Fruit fly (Drosophila melanogaster) whole organism, embryonic: ENCODE results near the gene Ac76E.

Experiments
- Atf3 ChIP-seq: fragments of 200-800 bp; sonication (Bioruptor generic); optimal IDR thresholded peaks from 3 replicates; lab custom pipeline; 2016; ENCODE audit warnings: missing biosample characterization, missing genetic modification characterization
- Awh ChIP-seq: fragments of 200-800 bp; sonication (Bioruptor generic); IDR thresholded peaks from 2 replicates; pipeline ENCODE4, ENCODE4 v1.3.6; 2022; ENCODE audit warnings: missing biosample characterization, missing genetic modification characterization
- BEAF-32 ChIP-seq: fragments of 200-800 bp; sonication (Bioruptor generic); optimal IDR thresholded peaks from 3 replicates; lab custom pipeline; 2017; ENCODE audit warnings: missing biosample characterization, missing genetic modification characterization, mild to moderate bottlenecking, moderate library complexity, missing genetic modification reagents
- BtbVII ChIP-seq: fragments of 200-800 bp; sonication (Bioruptor generic); optimal IDR thresholded peaks from 3 replicates; lab custom pipeline; 2017; ENCODE audit warnings: missing biosample characterization, mild to moderate bottlenecking, missing genetic modification characterization
- CG11560 ChIP-seq: fragments of 200-800 bp; sonication (Bioruptor generic); IDR thresholded peaks from 3 replicates; pipeline ENCODE4 v1.3.6; 2022; ENCODE audit warnings: missing biosample characterization, missing genetic modification characterization
- CG12155 ChIP-seq: fragments of 200-800 bp; sonication (Bioruptor generic); optimal IDR thresholded peaks from 3 replicates; lab custom pipeline; 2016; ENCODE audit warnings: missing biosample characterization, missing genetic modification characterization
- CG1233 ChIP-seq: fragments of 200-800 bp; sonication (Bioruptor generic); optimal IDR thresholded peaks from 4 replicates; lab custom pipeline; 2018; ENCODE audit warnings: missing biosample characterization, mild to moderate bottlenecking, missing genetic modification characterization
- CG12769 ChIP-seq: fragments of 200-800 bp; sonication (Bioruptor generic); optimal IDR thresholded peaks from 2 replicates; lab custom pipeline; 2019; ENCODE audit warnings: missing biosample characterization, mild to moderate bottlenecking, missing genetic modification characterization, moderate library complexity
- CG14965 ChIP-seq: fragments of 200-800 bp; sonication (Bioruptor generic); optimal IDR thresholded peaks from 2 replicates; lab custom pipeline; 2016; ENCODE audit warnings: missing biosample characterization, missing genetic modification characterization, borderline replicate concordance
- CG15269 ChIP-seq: fragments of 200-800 bp; sonication (Bioruptor generic); optimal IDR thresholded peaks from 2 replicates; lab custom pipeline; 2018; ENCODE audit warnings: missing biosample characterization, mild to moderate bottlenecking, missing genetic modification characterization, moderate library complexity
- CG3726 ChIP-seq: fragments of 200-800 bp; sonication (Bioruptor generic); IDR thresholded peaks from 3 replicates; pipeline ENCODE4, ENCODE4 v1.3.6; 2022; ENCODE audit warnings: missing biosample characterization, missing genetic modification characterization
- CG4854 ChIP-seq: fragments of 200-800 bp; sonication (Bioruptor generic); optimal IDR thresholded peaks from 2 replicates; lab custom pipeline; 2016; ENCODE audit warnings: missing biosample characterization, missing genetic modification characterization, inconsistent platforms
- CG5953 ChIP-seq: fragments of 200-800 bp; sonication (Bioruptor generic); IDR thresholded peaks from 2 replicates; pipeline ENCODE4 v1.3.6; 2022; ENCODE audit warnings: missing biosample characterization, missing genetic modification characterization
- CG6272 ChIP-seq: fragments of 200-800 bp; sonication (Bioruptor generic); IDR thresholded peaks from 2 replicates; pipeline ENCODE4 v1.3.6; 2022; ENCODE audit warnings: missing biosample characterization, missing genetic modification characterization
- CG7987 ChIP-seq: fragments of 200-800 bp; sonication (Bioruptor generic); optimal IDR thresholded peaks from 2 replicates; lab custom pipeline; 2018; ENCODE audit warnings: missing biosample characterization, mild to moderate bottlenecking, missing genetic modification characterization, moderate library complexity
- CG8290 ChIP-seq, 3 experiments: fragments of 200-800 bp; sonication (Bioruptor generic); optimal IDR thresholded peaks; 2 replicates each; lab custom pipeline; 2016 to 2019; ENCODE audit warnings: missing biosample characterization in 3 of 3, missing genetic modification characterization in 3 of 3, mild to moderate bottlenecking in 2 of 3, moderate library complexity in 1 of 3
- CG8388 ChIP-seq: fragments of 200-800 bp; sonication (Bioruptor generic); optimal IDR thresholded peaks from 2 replicates; lab custom pipeline; 2019; ENCODE audit warnings: missing biosample characterization, mild to moderate bottlenecking, missing genetic modification characterization, moderate library complexity
- CG8765 ChIP-seq: fragments of 200-800 bp; sonication (Bioruptor generic); IDR thresholded peaks from 2 replicates; pipeline ENCODE4 v1.3.6; 2022; ENCODE audit warnings: missing biosample characterization, missing genetic modification characterization
- CG9876 ChIP-seq: fragments of 200-800 bp; sonication (Bioruptor generic); optimal IDR thresholded peaks from 2 replicates; lab custom pipeline; 2016; ENCODE audit warnings: missing biosample characterization, missing genetic modification characterization
- Dip2 ChIP-seq: fragments of 200-800 bp; sonication (Bioruptor generic); IDR thresholded peaks from 2 replicates; pipeline ENCODE4 v1.3.6; 2022; ENCODE audit warnings: missing biosample characterization, missing genetic modification characterization
- E2f2 ChIP-seq: fragments of 200-800 bp; sonication (Bioruptor generic); IDR thresholded peaks from 2 replicates; pipeline ENCODE4 v1.3.6; 2022; ENCODE audit warnings: missing biosample characterization, missing genetic modification characterization
- Ets97D ChIP-seq: fragments of 200-800 bp; sonication (Bioruptor generic); optimal IDR thresholded peaks from 3 replicates; lab custom pipeline; 2016; ENCODE audit warnings: missing biosample characterization, missing genetic modification characterization
- Fer2 ChIP-seq: fragments of 200-800 bp; sonication (Bioruptor generic); optimal IDR thresholded peaks from 2 replicates; lab custom pipeline; 2018; ENCODE audit warnings: missing biosample characterization, mild to moderate bottlenecking, missing genetic modification characterization, moderate library complexity
- HLH4C ChIP-seq: fragments of 200-800 bp; sonication (Bioruptor generic); IDR thresholded peaks from 3 replicates; pipeline ENCODE4 v1.3.6; 2022; ENCODE audit warnings: missing biosample characterization, missing genetic modification characterization; ENCODE audit not compliant: partially characterized antibody
- Hr51 ChIP-seq, 2 experiments: fragments of 200-800 bp; sonication (Bioruptor generic); optimal IDR thresholded peaks; 2 replicates in 1 of 2; 3 replicates in 1 of 2; lab custom pipeline; 2016 to 2018; ENCODE audit warnings: missing biosample characterization in 2 of 2, missing genetic modification characterization in 2 of 2, mild to moderate bottlenecking in 1 of 2, moderate library complexity in 1 of 2
- Hr78 ChIP-seq, 2 experiments: fragments of 200-800 bp in 1 of 2; fragments of >200 bp in 1 of 2; sonication (Bioruptor generic) in 1 of 2; optimal IDR thresholded peaks; 2 replicates each; lab custom pipeline; 2017 to 2019; ENCODE audit warnings: missing biosample characterization in 2 of 2, missing genetic modification characterization in 2 of 2, mild to moderate bottlenecking in 1 of 2, moderate library complexity in 1 of 2
- Lhr ChIP-seq: fragments of 200-800 bp; sonication (Bioruptor generic); optimal IDR thresholded peaks from 3 replicates; lab custom pipeline; 2017; ENCODE audit warnings: mild to moderate bottlenecking, missing biosample characterization, missing genetic modification reagents, missing genetic modification characterization
- MTF-1 ChIP-seq: fragments of 200-800 bp; sonication (Bioruptor generic); optimal IDR thresholded peaks from 2 replicates; lab custom pipeline; 2018; ENCODE audit warnings: missing biosample characterization, mild to moderate bottlenecking, missing genetic modification characterization, borderline replicate concordance
- Myb ChIP-seq: fragments of 200-800 bp; sonication (Bioruptor generic); optimal IDR thresholded peaks from 2 replicates; lab custom pipeline; 2016; ENCODE audit warnings: missing biosample characterization, missing genetic modification characterization
- Nf-YA ChIP-seq: fragments of 200-800 bp; sonication (Bioruptor generic); IDR thresholded peaks from 2 replicates; pipeline ENCODE4 v1.3.6; 2022; ENCODE audit warnings: missing biosample characterization, missing genetic modification characterization
- Rx ChIP-seq: fragments of 200-800 bp; sonication (Bioruptor generic); IDR thresholded peaks from 2 replicates; pipeline ENCODE4 v1.3.6; 2022; ENCODE audit warnings: missing biosample characterization, missing genetic modification characterization
- Tbp ChIP-seq: fragments of >200 bp; optimal IDR thresholded peaks from 2 replicates; lab custom pipeline; 2018; ENCODE audit warnings: missing biosample characterization, missing genetic modification characterization
- Trl ChIP-seq, 3 experiments: fragments of >200 bp in 2 of 3; fragments of 200-800 bp in 1 of 3; sonication (Bioruptor generic) in 1 of 3; optimal IDR thresholded peaks; 2 replicates in 1 of 3; 3 replicates in 2 of 3; lab custom pipeline; 2016 to 2017; ENCODE audit warnings: missing biosample characterization in 1 of 3, missing genetic modification characterization in 1 of 3
- Vsx1 ChIP-seq: fragments of 200-800 bp; sonication (Bioruptor generic); optimal IDR thresholded peaks from 2 replicates; lab custom pipeline; 2017; ENCODE audit warnings: missing biosample characterization, mild to moderate bottlenecking, missing genetic modification characterization, missing genetic modification reagents
- bowl ChIP-seq: fragments of 200-800 bp; sonication (Bioruptor generic); IDR thresholded peaks from 2 replicates; pipeline ENCODE4 v1.3.6; 2022; ENCODE audit warnings: missing biosample characterization, missing genetic modification characterization
- br ChIP-seq: fragments of >200 bp; optimal IDR thresholded peaks from 2 replicates; lab custom pipeline; 2017
- bsh ChIP-seq, 2 experiments: fragments of 200-800 bp; sonication (Bioruptor generic); optimal IDR thresholded peaks; 2 replicates each; lab custom pipeline; 2017 to 2018; ENCODE audit warnings: mild to moderate bottlenecking in 2 of 2, missing biosample characterization in 2 of 2, missing genetic modification characterization in 2 of 2, moderate library complexity in 1 of 2
- chif ChIP-seq, 2 experiments: fragments of 200-800 bp; sonication (Bioruptor generic); optimal IDR thresholded peaks; 3 replicates each; lab custom pipeline; 2016; ENCODE audit warnings: missing biosample characterization in 2 of 2, missing genetic modification characterization in 2 of 2
- cwo ChIP-seq: fragments of 200-800 bp; sonication (Bioruptor generic); optimal IDR thresholded peaks from 3 replicates; lab custom pipeline; 2017; ENCODE audit warnings: missing biosample characterization, missing genetic modification characterization, mild to moderate bottlenecking, moderate library complexity, missing genetic modification reagents
- da ChIP-seq: fragments of 200-800 bp; sonication (Bioruptor generic); optimal IDR thresholded peaks from 2 replicates; lab custom pipeline; 2016; ENCODE audit warnings: missing biosample characterization, missing genetic modification characterization
- exex ChIP-seq: fragments of 200-800 bp; sonication (Bioruptor generic); optimal IDR thresholded peaks from 4 replicates; lab custom pipeline; 2018; ENCODE audit warnings: missing biosample characterization, mild to moderate bottlenecking, missing genetic modification characterization, moderate library complexity
- gro ChIP-seq: fragments of 200-800 bp; sonication (Bioruptor generic); optimal IDR thresholded peaks from 2 replicates; lab custom pipeline; 2016; ENCODE audit warnings: missing biosample characterization, missing genetic modification characterization
- row ChIP-seq: fragments of 200-800 bp; sonication (Bioruptor generic); IDR thresholded peaks from 3 replicates; pipeline ENCODE4 v1.3.6; 2022; ENCODE audit warnings: missing biosample characterization, missing genetic modification characterization
- run ChIP-seq: fragments of 200-800 bp; sonication (Bioruptor generic); optimal IDR thresholded peaks from 3 replicates; lab custom pipeline; 2018; ENCODE audit warnings: missing biosample characterization, mild to moderate bottlenecking, missing genetic modification characterization
- shn ChIP-seq: fragments of 200-800 bp; sonication (Bioruptor generic); optimal IDR thresholded peaks from 3 replicates; lab custom pipeline; 2016; ENCODE audit warnings: missing biosample characterization, missing genetic modification characterization
- slp2 ChIP-seq: fragments of 200-800 bp; sonication (Bioruptor generic); optimal IDR thresholded peaks from 2 replicates; lab custom pipeline; 2016; ENCODE audit warnings: missing biosample characterization, missing genetic modification characterization
- so ChIP-seq: fragments of 200-800 bp; sonication (Bioruptor generic); IDR thresholded peaks from 3 replicates; pipeline ENCODE4 v1.3.6; 2022; ENCODE audit warnings: missing biosample characterization, missing genetic modification characterization
- wek ChIP-seq: fragments of 200-800 bp; sonication (Bioruptor generic); optimal IDR thresholded peaks from 3 replicates; lab custom pipeline; 2018; ENCODE audit warnings: missing biosample characterization, mild to moderate bottlenecking, missing genetic modification characterization, moderate library complexity

Gene Ac76E

DNA sequence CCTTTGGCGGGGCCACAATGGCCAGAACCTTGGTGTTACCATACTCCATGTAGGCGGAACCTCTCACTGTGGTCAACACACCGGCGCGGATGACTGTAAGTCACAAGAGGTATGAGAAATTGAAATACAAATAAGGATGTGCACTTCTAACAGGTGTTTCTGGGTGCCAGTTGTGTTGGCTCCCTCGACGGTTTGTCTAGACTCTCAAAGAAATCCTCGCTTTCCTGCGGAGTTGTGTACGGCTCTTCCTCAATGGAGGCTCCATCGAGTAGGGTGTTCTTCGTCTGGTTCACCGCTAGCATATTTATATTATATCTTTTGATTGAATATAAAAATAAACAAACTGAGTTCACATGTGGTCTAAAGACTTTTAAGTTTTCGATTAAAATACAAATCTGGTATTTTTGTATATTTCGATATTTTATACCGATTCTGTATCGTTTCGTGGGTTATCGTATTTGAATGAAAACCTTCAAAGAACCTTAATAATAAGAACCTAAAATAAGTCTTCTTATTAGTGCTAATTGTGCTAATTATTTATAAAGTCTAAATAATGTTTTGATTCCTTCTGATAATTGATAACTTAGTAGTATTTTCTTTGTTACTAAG is 25.7 kb upstream of the Ac76E start, which contains the start of gene Mtr3 (continued):
- peak; percentile 27 for TF ChIP-seq BEAF-32 (GFP tag; lab: Kevin White, UChicago)
- no peak for TF ChIP-seq Hr51 (GFP tag; optimal IDR thresholded peaks at IDR 0.05; lab: Kevin White, UChicago)
- TF ChIP-seq Lhr (GFP tag; lab: Kevin White, UChicago): no peak
- no peak for TF ChIP-seq slp2 (GFP tag; lab: Kevin White, UChicago)
- peak; percentile 80 for TF ChIP-seq E2f2
- TF ChIP-seq da (GFP tag; lab: Kevin White, UChicago): no peak
- no peak for TF ChIP-seq row (GFP tag; lab: Robert Waterston, UW)
- no peak for TF ChIP-seq HLH4C (GFP tag; lab: Robert Waterston, UW)

DNA sequence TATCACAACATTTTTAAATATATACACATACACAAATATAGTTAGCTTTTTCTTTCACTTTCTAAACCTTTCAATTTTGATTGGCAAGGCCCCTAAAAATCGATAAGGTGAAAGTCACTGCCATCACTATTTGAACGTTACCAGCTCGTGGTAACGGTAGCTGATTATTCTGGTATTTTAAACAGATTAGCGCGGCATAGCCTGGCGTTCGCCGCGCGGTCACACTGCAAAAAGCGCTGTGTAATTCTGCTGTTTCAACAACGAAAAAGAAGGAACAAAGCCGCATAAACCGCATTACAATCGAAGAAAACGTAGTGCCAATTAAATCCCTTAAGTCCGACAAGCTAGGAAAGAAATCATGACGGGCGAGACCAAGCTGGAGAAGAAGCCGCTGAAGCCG is 24.3 kb upstream of the Ac76E start, which contains the start of gene Rpn1:
Gene Rpn1 (plus strand): TSS at position 219 of the 400 bp plus-strand sequence.
- TF ChIP-seq CG8388 (GFP tag; lab: Kevin White, UChicago) (no peak), CG8290 (GFP tag; optimal IDR thresholded peaks at IDR 0.05; lab: Kevin White, UChicago) (peak; percentile 30), CG8290 (tag; optimal IDR thresholded peaks at IDR 0.05; lab: Kevin White, UChicago) (no peak), CG8765 (GFP tag; lab: Robert Waterston, UW) (no peak), BtbVII (GFP tag; lab: Kevin White, UChicago) (no peak), so (GFP tag; lab: Robert Waterston, UW) (peak; percentile 53; the same call in 1 of the 3 replicates), CG1233 (GFP tag; lab: Kevin White, UChicago) (no peak), bsh (GFP tag; optimal IDR thresholded peaks at IDR 0.05; lab: Kevin White, UChicago) (no peak), Awh (GFP tag; lab: Robert Waterston, UW) (no peak), Trl (optimal IDR thresholded peaks at IDR 0.05; lab: Kevin White, UChicago) (no peak), Trl (GFP tag; optimal IDR thresholded peaks at IDR 0.05; lab: Kevin White, UChicago) (no peak), CG14965 (GFP tag; lab: Kevin White, UChicago) (no peak), CG6272 (no peak), Hr78 (GFP tag; optimal IDR thresholded peaks at IDR 0.05; lab: Kevin White, UChicago) (no peak), CG7987 (GFP tag; lab: Kevin White, UChicago) (no peak), cwo (GFP tag; lab: Kevin White, UChicago) (no peak), run (tag; lab: Kevin White, UChicago) (no peak), Atf3 (GFP tag; lab: Kevin White, UChicago) (no peak), chif (GFP tag; optimal IDR thresholded peaks at IDR 0.05; lab: Kevin White, UChicago) (no peak), shn (GFP tag; lab: Kevin White, UChicago) (no peak), CG3726 (GFP tag; lab: Robert Waterston, UW) (no peak), Dip2 (no peak), Vsx1 (GFP tag; lab: Kevin White, UChicago) (no peak), CG15269 (tag; lab: Kevin White, UChicago) (no peak), CG9876 (GFP tag; lab: Kevin White, UChicago) (no peak), CG12155 (GFP tag; lab: Kevin White, UChicago) (peak; percentile 9), Tbp (no peak), CG11560 (tag; lab: Robert Waterston, UW) (no peak), bowl (GFP tag; lab: Robert Waterston, UW) (no peak), Ets97D (peak; percentile 64), exex (tag; lab: Kevin White, UChicago) (no peak), Rx (no peak), br (lab: Kevin White, UChicago) (no peak), wek (GFP tag; lab: Kevin White, UChicago) (no peak), Myb (peak; percentile 82), Nf-YA (GFP tag; lab: Robert Waterston, UW) (no peak), CG12769 (tag; lab: Kevin White, UChicago) (no peak), CG4854 (GFP tag; lab: Kevin White, UChicago) (no peak), MTF-1 (GFP tag; lab: Kevin White, UChicago) (no peak), Fer2 (tag; lab: Kevin White, UChicago) (no peak), CG5953 (no peak), row (GFP tag; lab: Robert Waterston, UW) (peak; percentile 82), gro (GFP tag; lab: Kevin White, UChicago) (peak; percentile 12)
